Worm (Caenorhabditis elegans): ENCODE data around the gene got-2.2.
A peak's percentile ranks its signal among the peaks of the same experiment; 100 is the strongest.

Gene got-2.2

ce11 chrX:6204696-6205232, 36.0 kb upstream of the got-2.2 start, which contains the start of gene bca-1:
Gene bca-1, minus strand, starts transcription at chrX:6204746.
- no peak for TF ChIP-seq bed-3 (GFP tag; optimal IDR thresholded peaks at IDR 0.05)

ce11 chrX:6205325-6205724, 35.5 kb upstream of the got-2.2 start:
- TF ChIP-seq blmp-1 (tag; optimal IDR thresholded peaks at IDR 0.05) (no peak), nhr-237 (tag; optimal IDR thresholded peaks at IDR 0.05) (no peak), unc-39 (tag; optimal IDR thresholded peaks at IDR 0.05) (no peak), nhr-76 (tag; optimal IDR thresholded peaks at IDR 0.05) (no peak), elt-1 (tag; optimal IDR thresholded peaks at IDR 0.05; ENCODE audit: borderline replicate concordance, insufficient read depth) (no peak), lin-32 (GFP tag; optimal IDR thresholded peaks at IDR 0.05) (no peak), zip-8 (tag; optimal IDR thresholded peaks at IDR 0.05) (no peak), mep-1 (tag; optimal IDR thresholded peaks at IDR 0.05) (no peak), tbx-8 (GFP tag; optimal IDR thresholded peaks at IDR 0.05) (no peak), ceh-43 (GFP tag; optimal IDR thresholded peaks at IDR 0.05) (no peak), ztf-11 (tag; optimal IDR thresholded peaks at IDR 0.05) (no peak)

ce11 chrX:6206305-6206704, 34.5 kb upstream of the got-2.2 start, which contains the start of gene mtp-18:
Gene mtp-18, minus strand, starts transcription at chrX:6206405.
- TF ChIP-seq unc-120 (tag; optimal IDR thresholded peaks at IDR 0.05; ENCODE audit: poor library complexity, severe bottlenecking) (no peak), ces-1 (GFP tag; optimal IDR thresholded peaks at IDR 0.05) (no peak), hlh-1 (tag; optimal IDR thresholded peaks at IDR 0.05) (no peak), blmp-1 (tag; optimal IDR thresholded peaks at IDR 0.05) (no peak), lsy-2 (tag; optimal IDR thresholded peaks at IDR 0.05) (no peak), ceh-43 (GFP tag; optimal IDR thresholded peaks at IDR 0.05) (no peak), mls-2 (tag; optimal IDR thresholded peaks at IDR 0.05) (no peak), unc-39 (tag; optimal IDR thresholded peaks at IDR 0.05) (no peak), nhr-12 (tag; optimal IDR thresholded peaks at IDR 0.05) (no peak), sem-2 (GFP tag; optimal IDR thresholded peaks at IDR 0.05) (no peak), nhr-28 (tag; optimal IDR thresholded peaks at IDR 0.05) (no peak), zip-8 (tag; optimal IDR thresholded peaks at IDR 0.05) (no peak), ceh-39 (tag; optimal IDR thresholded peaks at IDR 0.05) (no peak), lin-32 (GFP tag; optimal IDR thresholded peaks at IDR 0.05) (no peak), tbx-8 (GFP tag; optimal IDR thresholded peaks at IDR 0.05) (no peak), nhr-2 (tag; optimal IDR thresholded peaks at IDR 0.05) (no peak), cnd-1 (tag; optimal IDR thresholded peaks at IDR 0.05) (no peak)

DNA sequence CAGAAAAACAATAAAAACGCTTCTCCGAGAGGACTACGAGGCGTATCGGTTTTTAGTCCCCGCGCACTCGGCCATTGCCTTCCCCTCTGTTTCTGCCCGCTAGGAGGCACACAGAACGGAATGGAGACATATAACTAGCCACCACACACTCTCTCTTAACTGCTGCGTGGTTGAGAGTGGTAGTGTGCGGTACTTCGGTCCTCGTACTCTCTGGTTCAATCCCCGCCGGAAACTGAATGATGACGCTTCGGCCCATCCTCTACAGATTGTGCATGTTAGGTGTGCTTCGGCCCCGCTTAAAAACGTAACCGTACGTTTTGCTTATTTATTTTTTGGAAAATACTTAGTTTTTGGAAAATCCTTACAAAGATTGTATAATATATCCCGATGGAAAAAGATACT, 33.1 kb upstream of the got-2.2 start, which contains the start of gene T13C5.6:
Gene T13C5.6, minus strand, starts transcription at position 1 of the 402 bp plus-strand sequence.
- TF ChIP-seq nhr-12 (tag; optimal IDR thresholded peaks at IDR 0.05): peak; percentile 64
- no peak for TF ChIP-seq zip-8 (tag; optimal IDR thresholded peaks at IDR 0.05)
- TF ChIP-seq ham-2 (GFP tag; optimal IDR thresholded peaks at IDR 0.05): peak; percentile 97
- TF ChIP-seq sem-2 (GFP tag; optimal IDR thresholded peaks at IDR 0.05): peak; percentile 93
- TF ChIP-seq snpc-4 (tag; optimal IDR thresholded peaks at IDR 0.05): no peak
- peak; percentile 98 for TF ChIP-seq sptf-1 (tag; optimal IDR thresholded peaks at IDR 0.05)
- peak; percentile 84 for TF ChIP-seq ces-1 (GFP tag; optimal IDR thresholded peaks at IDR 0.05)
- peak; percentile 97 for TF ChIP-seq M03D4.4 (tag; optimal IDR thresholded peaks at IDR 0.05)
- peak; percentile 37 for TF ChIP-seq elt-1 (tag; optimal IDR thresholded peaks at IDR 0.05; ENCODE audit: borderline replicate concordance, insufficient read depth)
- TF ChIP-seq mls-2 (tag; optimal IDR thresholded peaks at IDR 0.05): peak; percentile 99
- TF ChIP-seq ceh-43 (GFP tag; optimal IDR thresholded peaks at IDR 0.05): peak; percentile 95
- TF ChIP-seq nhr-28 (tag; optimal IDR thresholded peaks at IDR 0.05): peak; percentile 75
- TF ChIP-seq lin-32 (GFP tag; optimal IDR thresholded peaks at IDR 0.05): peak; percentile 96
- TF ChIP-seq pha-4 (tag; optimal IDR thresholded peaks at IDR 0.05): peak; percentile 95
- TF ChIP-seq hlh-1 (tag; optimal IDR thresholded peaks at IDR 0.05): peak; percentile 78
- peak; percentile 62 for TF ChIP-seq ceh-39 (tag; optimal IDR thresholded peaks at IDR 0.05)
- TF ChIP-seq lin-13 (tag; optimal IDR thresholded peaks at IDR 0.05): peak; percentile 90
- peak; percentile 89 for TF ChIP-seq unc-39 (tag; optimal IDR thresholded peaks at IDR 0.05)
- no peak for TF ChIP-seq blmp-1 (tag; optimal IDR thresholded peaks at IDR 0.05)
- peak; percentile 71 for TF ChIP-seq nhr-76 (tag; optimal IDR thresholded peaks at IDR 0.05)
- TF ChIP-seq tbx-8 (GFP tag; optimal IDR thresholded peaks at IDR 0.05): peak; percentile 97
- TF ChIP-seq mab-5 (tag; optimal IDR thresholded peaks at IDR 0.05): peak; percentile 26
- TF ChIP-seq ceh-83 (GFP tag; optimal IDR thresholded peaks at IDR 0.05): peak; percentile 97
- peak; percentile 18 for TF ChIP-seq nhr-2 (tag; optimal IDR thresholded peaks at IDR 0.05)
- peak; percentile 89 for TF ChIP-seq flh-1 (GFP tag; optimal IDR thresholded peaks at IDR 0.05)
- TF ChIP-seq lsy-2 (tag; optimal IDR thresholded peaks at IDR 0.05): peak; percentile 72
- peak; percentile 45 for TF ChIP-seq elt-3 (tag; optimal IDR thresholded peaks at IDR 0.05)
- peak; percentile 97 for TF ChIP-seq unc-120 (tag; optimal IDR thresholded peaks at IDR 0.05; ENCODE audit: poor library complexity, severe bottlenecking)
- TF ChIP-seq nhr-237 (tag; optimal IDR thresholded peaks at IDR 0.05): peak; percentile 76
- peak; percentile 84 for TF ChIP-seq unc-62 (GFP tag; optimal IDR thresholded peaks at IDR 0.05)
- peak; percentile 91 for TF ChIP-seq bed-3 (GFP tag; optimal IDR thresholded peaks at IDR 0.05)
- peak; percentile 99 for TF ChIP-seq drap-1 (GFP tag; optimal IDR thresholded peaks at IDR 0.05)
- peak; percentile 98 for TF ChIP-seq cnd-1 (tag; optimal IDR thresholded peaks at IDR 0.05)
- peak; percentile 94 for TF ChIP-seq mep-1 (tag; optimal IDR thresholded peaks at IDR 0.05)
- peak; percentile 66 for TF ChIP-seq ztf-11 (tag; optimal IDR thresholded peaks at IDR 0.05)
